In the genomic region with DNA sequence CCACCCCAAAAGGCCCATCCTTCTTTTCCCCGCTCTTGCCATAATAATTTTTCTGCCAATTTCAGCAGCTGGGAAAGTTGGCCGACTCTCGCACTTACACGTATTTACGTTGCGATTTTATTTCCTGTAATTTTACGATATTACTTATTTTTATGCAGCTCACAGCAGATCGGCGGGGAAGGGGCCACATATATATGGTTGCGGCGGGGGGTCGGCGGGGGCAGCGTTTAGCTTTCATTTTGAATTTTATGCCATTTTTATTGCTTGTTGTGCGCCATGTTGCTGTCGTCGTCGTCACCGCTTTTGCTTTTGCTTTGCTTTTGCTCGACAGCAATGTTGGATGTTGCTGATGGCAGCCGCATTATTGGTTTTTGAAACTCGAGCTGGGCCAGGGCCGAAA, we compare ENCODE assay signal across 4 fruit fly cellular contexts.
A peak's percentile ranks its signal among the peaks of the same experiment; 100 is the strongest.
TF ChIP-seq lines count a peak whose summit lies in the region.

No protein-coding gene starts in this region.

- TF ChIP-seq CTCF in whole organism, embryonic (GFP tag; optimal IDR thresholded peaks at IDR 0.05; lab: Kevin White, UChicago): no peak

TF ChIP-seq in whole organism, adult, 20 proteins besides CTCF, POLR2A, EP300 and RAD21:
- no peak for TF ChIP-seq cic (GFP tag; optimal IDR thresholded peaks at IDR 0.05; lab: Kevin White, UChicago)
- no peak for TF ChIP-seq ovo (GFP tag; optimal IDR thresholded peaks at IDR 0.05; lab: Kevin White, UChicago)
- TF ChIP-seq kay (GFP tag; lab: Kevin White, UChicago; ENCODE audit: borderline replicate concordance): no peak
- TF ChIP-seq toe (GFP tag; optimal IDR thresholded peaks at IDR 0.05; lab: Kevin White, UChicago): no peak
- no peak for TF ChIP-seq CG33017 (tag; optimal IDR thresholded peaks at IDR 0.05; lab: Kevin White, UChicago)
- peak; percentile 100 for TF ChIP-seq tj (GFP tag; optimal IDR thresholded peaks at IDR 0.05; lab: Kevin White, UChicago)
- peak; percentile 6 for TF ChIP-seq bab1 (GFP tag; optimal IDR thresholded peaks at IDR 0.05; lab: Kevin White, UChicago)
- no peak for TF ChIP-seq cnc (optimal IDR thresholded peaks at IDR 0.05; lab: Kevin White, UChicago)
- TF ChIP-seq CG11617 (GFP tag; optimal IDR thresholded peaks at IDR 0.05; lab: Kevin White, UChicago): no peak
- TF ChIP-seq CG7101 (tag; optimal IDR thresholded peaks at IDR 0.05; lab: Kevin White, UChicago): no peak

TF ChIP-seq in whole organism, embryonic, 481 proteins besides CTCF, POLR2A, EP300 and RAD21:
- TF ChIP-seq peb (GFP tag; IDR thresholded peaks at IDR 0.05; lab: Robert Waterston, UW) (no peak), lmd (GFP tag; IDR thresholded peaks at IDR 0.05; lab: Robert Waterston, UW) (no peak), CG14441 (GFP tag; IDR thresholded peaks at IDR 0.05; lab: Robert Waterston, UW) (no peak), bab2 (GFP tag; optimal IDR thresholded peaks at IDR 0.05; lab: Kevin White, UChicago) (no peak), abd-A (tag; optimal IDR thresholded peaks at IDR 0.05; lab: Kevin White, UChicago) (peak; percentile 95), crol (GFP tag; IDR thresholded peaks at IDR 0.05; lab: Robert Waterston, UW) (peak; percentile 84), CG31224 (GFP tag; IDR thresholded peaks at IDR 0.05; lab: Robert Waterston, UW) (no peak), Abd-B (GFP tag; optimal IDR thresholded peaks at IDR 0.05; lab: Kevin White, UChicago) (peak; percentile 79), fd96Cb (tag; optimal IDR thresholded peaks at IDR 0.05; lab: Kevin White, UChicago) (no peak), CG6175 (GFP tag; IDR thresholded peaks at IDR 0.05; lab: Robert Waterston, UW) (no peak), ssp (GFP tag; IDR thresholded peaks at IDR 0.05; lab: Robert Waterston, UW) (no peak), CG33213 (GFP tag; optimal IDR thresholded peaks at IDR 0.05; lab: Kevin White, UChicago) (no peak), Dip3 (GFP tag; optimal IDR thresholded peaks at IDR 0.05; lab: Kevin White, UChicago) (no peak), Oli (tag; optimal IDR thresholded peaks at IDR 0.05; lab: Kevin White, UChicago) (no peak), Hand (GFP tag; optimal IDR thresholded peaks at IDR 0.05; lab: Kevin White, UChicago) (no peak)

TF ChIP-seq in whole organism, prepupa, 60 proteins besides CTCF, POLR2A, EP300 and RAD21:
- no peak for TF ChIP-seq Met (GFP tag; optimal IDR thresholded peaks at IDR 0.05; lab: Kevin White, UChicago)
- no peak for TF ChIP-seq CG6163 (GFP tag; IDR thresholded peaks at IDR 0.05; lab: Robert Waterston, UW)
- TF ChIP-seq dsx (GFP tag; optimal IDR thresholded peaks at IDR 0.05; lab: Kevin White, UChicago; ENCODE audit: poor library complexity, severe bottlenecking): no peak
- no peak for TF ChIP-seq CG11762 (GFP tag; optimal IDR thresholded peaks at IDR 0.05; lab: Kevin White, UChicago; ENCODE audit: insufficient read depth)
- TF ChIP-seq eg (GFP tag; IDR thresholded peaks at IDR 0.05; lab: Robert Waterston, UW): no peak
- peak; percentile 60 for TF ChIP-seq CG6276 (GFP tag; optimal IDR thresholded peaks at IDR 0.05; lab: Kevin White, UChicago)
- no peak for TF ChIP-seq CG8119 (GFP tag; IDR thresholded peaks at IDR 0.05; lab: Robert Waterston, UW)
- no peak for TF ChIP-seq dac (GFP tag; optimal IDR thresholded peaks at IDR 0.05; lab: Kevin White, UChicago)
- no peak for TF ChIP-seq CG16779 (tag; optimal IDR thresholded peaks at IDR 0.05; lab: Kevin White, UChicago)
- peak; percentile 16 for TF ChIP-seq CG6854 (GFP tag; optimal IDR thresholded peaks at IDR 0.05; lab: Kevin White, UChicago)
- TF ChIP-seq pdm3 (GFP tag; optimal IDR thresholded peaks at IDR 0.05; lab: Kevin White, UChicago): no peak
- TF ChIP-seq Hr39 (GFP tag; optimal IDR thresholded peaks at IDR 0.05; lab: Kevin White, UChicago): no peak
- TF ChIP-seq Eip75B (GFP tag; optimal IDR thresholded peaks at IDR 0.05; lab: Kevin White, UChicago): no peak
- no peak for TF ChIP-seq Ets21C (GFP tag; optimal IDR thresholded peaks at IDR 0.05; lab: Kevin White, UChicago)
- no peak for TF ChIP-seq CG6808 (GFP tag; optimal IDR thresholded peaks at IDR 0.05; lab: Kevin White, UChicago)
- no peak for TF ChIP-seq CG11294 (GFP tag; IDR thresholded peaks at IDR 0.05; lab: Robert Waterston, UW)
- TF ChIP-seq acj6 (GFP tag; optimal IDR thresholded peaks at IDR 0.05; lab: Kevin White, UChicago): no peak
TF ChIP-seq in whole organism, prepupa: peak in this region for 2.

TF ChIP-seq in whole organism, pupa, 21 proteins besides CTCF, POLR2A, EP300 and RAD21:
- TF ChIP-seq CG9948 (tag; optimal IDR thresholded peaks at IDR 0.05; lab: Kevin White, UChicago) (no peak), CG4496 (GFP tag; IDR thresholded peaks at IDR 0.05; lab: Robert Waterston, UW) (0 out of 3 replicates have a peak, but pooled peaks have one; percentile 40)
TF ChIP-seq in whole organism, pupa: peak in this region for 1.
